Fruit fly (Drosophila melanogaster) whole organism, prepupa: Measurements from ENCODE around the gene CG31793.
A peak's percentile ranks its signal among the peaks of the same experiment; 100 is the strongest.

Source experiments
- Blimp-1 ChIP-seq: fragments of 200-800 bp; sonication (Bioruptor generic); optimal IDR thresholded peaks from 3 replicates; lab custom pipeline; 2017; ENCODE audit warnings: missing biosample characterization, missing genetic modification characterization, mild to moderate bottlenecking, moderate library complexity, missing genetic modification reagents
- CG10631 ChIP-seq: fragments of 200-800 bp; sonication (Bioruptor generic); optimal IDR thresholded peaks from 2 replicates; lab custom pipeline; 2016; ENCODE audit warnings: missing biosample characterization, missing genetic modification characterization
- CG10669 ChIP-seq: fragments of 200-800 bp; sonication (Bioruptor generic); optimal IDR thresholded peaks from 3 replicates; lab custom pipeline; 2018; ENCODE audit warnings: missing biosample characterization, mild to moderate bottlenecking, missing genetic modification characterization, moderate library complexity
- CG11294 ChIP-seq: fragments of 200-800 bp; sonication (Bioruptor generic); IDR thresholded peaks from 2 replicates; pipeline ENCODE4 v1.3.6; 2022; ENCODE audit warnings: missing biosample characterization, missing genetic modification characterization
- CG11762 ChIP-seq: fragments of 200-800 bp; sonication (Bioruptor generic); optimal IDR thresholded peaks from 3 replicates; lab custom pipeline; 2016; ENCODE audit warnings: missing biosample characterization, missing genetic modification characterization; ENCODE audit not compliant: insufficient read depth
- CG11902 ChIP-seq: fragments of 200-800 bp; sonication (Bioruptor generic); optimal IDR thresholded peaks from 3 replicates; lab custom pipeline; 2016; ENCODE audit warnings: missing biosample characterization, missing genetic modification characterization
- CG1621 ChIP-seq: fragments of 200-800 bp; sonication (Bioruptor generic); optimal IDR thresholded peaks from 3 replicates; lab custom pipeline; 2018; ENCODE audit warnings: missing biosample characterization, mild to moderate bottlenecking, missing genetic modification characterization
- CG3032 ChIP-seq: fragments of 200-800 bp; optimal IDR thresholded peaks from 2 replicates; lab custom pipeline; 2019; ENCODE audit warnings: missing biosample characterization, mild to moderate bottlenecking, missing genetic modification characterization, moderate library complexity
- CG31627 ChIP-seq: fragments of 200-800 bp; sonication (Bioruptor generic); optimal IDR thresholded peaks from 3 replicates; lab custom pipeline; 2016; ENCODE audit warnings: missing biosample characterization, missing genetic modification characterization
- CG32006 ChIP-seq: fragments of 200-800 bp; sonication (Bioruptor generic); optimal IDR thresholded peaks from 3 replicates; lab custom pipeline; 2017; ENCODE audit warnings: missing biosample characterization, mild to moderate bottlenecking, missing genetic modification characterization
- CG34406 ChIP-seq: fragments of 200-800 bp; sonication (Bioruptor generic); optimal IDR thresholded peaks from 3 replicates; lab custom pipeline; 2016; ENCODE audit warnings: missing biosample characterization, missing genetic modification characterization
- CG4318 ChIP-seq: fragments of 200-800 bp; sonication (Bioruptor generic); optimal IDR thresholded peaks from 3 replicates; lab custom pipeline; 2017; ENCODE audit warnings: missing biosample characterization, mild to moderate bottlenecking, missing genetic modification characterization
- CG6163 ChIP-seq: fragments of 200-800 bp; sonication (Bioruptor generic); IDR thresholded peaks from 3 replicates; pipeline ENCODE4 v1.3.6; 2022; ENCODE audit warnings: missing biosample characterization, missing genetic modification characterization
- CG6792 ChIP-seq: fragments of 200-800 bp; sonication (Bioruptor generic); optimal IDR thresholded peaks from 3 replicates; lab custom pipeline; 2016; ENCODE audit warnings: missing biosample characterization, missing genetic modification characterization
- CG6808 ChIP-seq: fragments of 200-800 bp; sonication (Bioruptor generic); optimal IDR thresholded peaks from 3 replicates; lab custom pipeline; 2017; ENCODE audit warnings: missing biosample characterization, missing genetic modification characterization, mild to moderate bottlenecking, moderate library complexity, missing genetic modification reagents
- CG6854 ChIP-seq: fragments of 200-800 bp; sonication (Bioruptor generic); optimal IDR thresholded peaks from 2 replicates; lab custom pipeline; 2017; ENCODE audit warnings: missing biosample characterization, mild to moderate bottlenecking, missing genetic modification characterization
- CG8119 ChIP-seq: fragments of 200-800 bp; sonication (Bioruptor generic); IDR thresholded peaks from 3 replicates; pipeline ENCODE4 v1.3.6; 2022; ENCODE audit warnings: missing biosample characterization, missing genetic modification characterization
- CG8319 ChIP-seq: fragments of 200-800 bp; sonication (Bioruptor generic); optimal IDR thresholded peaks from 3 replicates; lab custom pipeline; 2016; ENCODE audit warnings: missing biosample characterization, missing genetic modification characterization
- CG8632 ChIP-seq: fragments of 200-800 bp; sonication (Bioruptor generic); optimal IDR thresholded peaks from 3 replicates; lab custom pipeline; 2016; ENCODE audit warnings: missing biosample characterization, missing genetic modification characterization
- CG9139 ChIP-seq: fragments of 200-800 bp; sonication (Bioruptor generic); optimal IDR thresholded peaks from 3 replicates; lab custom pipeline; 2017; ENCODE audit warnings: missing biosample characterization, mild to moderate bottlenecking, missing genetic modification characterization
- Eip75B ChIP-seq: fragments of 200-800 bp; sonication (Bioruptor generic); optimal IDR thresholded peaks from 3 replicates; lab custom pipeline; 2016; ENCODE audit warnings: missing biosample characterization, missing genetic modification characterization
- Eip93F ChIP-seq: fragments of 200-800 bp; sonication (Bioruptor generic); optimal IDR thresholded peaks from 2 replicates; lab custom pipeline; 2016; ENCODE audit warnings: missing biosample characterization, mild to moderate bottlenecking, missing genetic modification characterization
- Ets21C ChIP-seq: fragments of 200-800 bp; sonication (Bioruptor generic); optimal IDR thresholded peaks from 3 replicates; lab custom pipeline; 2016; ENCODE audit warnings: missing biosample characterization, missing genetic modification characterization
- Ets96B ChIP-seq: fragments of 200-800 bp; optimal IDR thresholded peaks from 2 replicates; lab custom pipeline; 2019; ENCODE audit warnings: missing biosample characterization, mild to moderate bottlenecking, missing genetic modification characterization, moderate library complexity
- Gug ChIP-seq: fragments of 200-800 bp; sonication (Bioruptor generic); IDR thresholded peaks from 2 replicates; pipeline ENCODE4 v1.3.6; 2022; ENCODE audit warnings: missing biosample characterization, missing genetic modification characterization
- Hr38 ChIP-seq: sonication (Bioruptor generic); optimal IDR thresholded peaks from 2 replicates; lab custom pipeline; 2016; ENCODE audit warnings: missing biosample characterization, missing genetic modification characterization
- Hr39 ChIP-seq: fragments of 200-800 bp; sonication (Bioruptor generic); optimal IDR thresholded peaks from 2 replicates; lab custom pipeline; 2016; ENCODE audit warnings: missing biosample characterization, missing genetic modification characterization
- Lpt ChIP-seq: fragments of 200-800 bp; sonication (Bioruptor generic); optimal IDR thresholded peaks from 3 replicates; lab custom pipeline; 2016; ENCODE audit warnings: missing biosample characterization, missing genetic modification characterization
- Met ChIP-seq: fragments of 200-800 bp; sonication (Bioruptor generic); optimal IDR thresholded peaks from 3 replicates; lab custom pipeline; 2016; ENCODE audit warnings: missing biosample characterization, missing genetic modification characterization
- OdsH ChIP-seq: fragments of 200-800 bp; sonication (Bioruptor generic); optimal IDR thresholded peaks from 3 replicates; lab custom pipeline; 2016; ENCODE audit warnings: missing biosample characterization, missing genetic modification characterization
- Smox ChIP-seq: fragments of 200-800 bp; sonication (Bioruptor generic); optimal IDR thresholded peaks from 3 replicates; lab custom pipeline; 2016; ENCODE audit warnings: missing biosample characterization, missing genetic modification characterization
- Sox102F ChIP-seq: fragments of 200-800 bp; sonication (Bioruptor generic); optimal IDR thresholded peaks from 2 replicates; lab custom pipeline; 2016; ENCODE audit warnings: missing biosample characterization, mild to moderate bottlenecking, missing genetic modification characterization
- Sox14 ChIP-seq: fragments of 200-800 bp; sonication (Bioruptor generic); optimal IDR thresholded peaks from 3 replicates; lab custom pipeline; 2016; ENCODE audit warnings: missing biosample characterization, missing genetic modification characterization
- achi ChIP-seq: fragments of 200-800 bp; sonication (Bioruptor generic); optimal IDR thresholded peaks from 3 replicates; lab custom pipeline; 2016; ENCODE audit warnings: missing biosample characterization, missing genetic modification characterization
- acj6 ChIP-seq: fragments of 200-800 bp; sonication (Bioruptor generic); optimal IDR thresholded peaks from 3 replicates; lab custom pipeline; 2016; ENCODE audit warnings: missing biosample characterization, missing genetic modification characterization
- cyc ChIP-seq: fragments of 200-800 bp; sonication (Bioruptor generic); optimal IDR thresholded peaks from 3 replicates; lab custom pipeline; 2016; ENCODE audit warnings: missing biosample characterization, missing genetic modification characterization
- dac ChIP-seq: fragments of 200-800 bp; sonication (Bioruptor generic); optimal IDR thresholded peaks from 2 replicates; lab custom pipeline; 2017; ENCODE audit warnings: missing biosample characterization, mild to moderate bottlenecking, missing genetic modification characterization
- eg ChIP-seq: fragments of 200-800 bp; sonication (Bioruptor generic); IDR thresholded peaks from 3 replicates; pipeline ENCODE4 v1.3.6; 2022; ENCODE audit warnings: missing biosample characterization, missing genetic modification characterization
- esn ChIP-seq: fragments of 200-800 bp; sonication (Bioruptor generic); optimal IDR thresholded peaks from 2 replicates; lab custom pipeline; 2016; ENCODE audit warnings: missing biosample characterization, mild to moderate bottlenecking, missing genetic modification characterization, moderate library complexity
- fd59A ChIP-seq: fragments of 200-800 bp; sonication (Bioruptor generic); optimal IDR thresholded peaks from 2 replicates; lab custom pipeline; 2017; ENCODE audit warnings: missing biosample characterization, mild to moderate bottlenecking, missing genetic modification characterization, missing genetic modification reagents
- fd85E ChIP-seq: fragments of 200-800 bp; sonication (Bioruptor generic); optimal IDR thresholded peaks from 3 replicates; lab custom pipeline; 2016; ENCODE audit warnings: missing biosample characterization, missing genetic modification characterization
- fkh ChIP-seq: fragments of 200-800 bp; sonication (Bioruptor generic); optimal IDR thresholded peaks from 3 replicates; lab custom pipeline; 2017; ENCODE audit warnings: missing biosample characterization, mild to moderate bottlenecking, missing genetic modification characterization, moderate library complexity
- lz ChIP-seq: fragments of 200-800 bp; sonication (Bioruptor generic); optimal IDR thresholded peaks from 3 replicates; lab custom pipeline; 2016; ENCODE audit warnings: missing biosample characterization, missing genetic modification characterization
- net ChIP-seq: fragments of 200-800 bp; sonication (Bioruptor generic); optimal IDR thresholded peaks from 3 replicates; lab custom pipeline; 2016; ENCODE audit warnings: missing biosample characterization, missing genetic modification characterization
- pdm3 ChIP-seq: fragments of 200-800 bp; sonication (Bioruptor generic); optimal IDR thresholded peaks from 3 replicates; lab custom pipeline; 2016; ENCODE audit warnings: missing biosample characterization, missing genetic modification characterization
- spab ChIP-seq: fragments of 200-800 bp; sonication (Bioruptor generic); optimal IDR thresholded peaks from 2 replicates; lab custom pipeline; 2017; ENCODE audit warnings: missing biosample characterization, mild to moderate bottlenecking, missing genetic modification characterization, missing genetic modification reagents
- ss ChIP-seq, 2 experiments: fragments of 200-800 bp; sonication (Bioruptor generic); optimal IDR thresholded peaks; 2 replicates in 1 of 2; 3 replicates in 1 of 2; lab custom pipeline; 2017 to 2018; ENCODE audit warnings: mild to moderate bottlenecking in 2 of 2, missing biosample characterization in 2 of 2, missing genetic modification characterization in 2 of 2, moderate library complexity in 1 of 2
- svp ChIP-seq: fragments of 200-800 bp; sonication (Bioruptor generic); peaks from one replicate; lab custom pipeline; 2016; ENCODE audit warnings: missing biosample characterization, missing genetic modification characterization
- topi ChIP-seq: fragments of 200-800 bp; sonication (Bioruptor generic); optimal IDR thresholded peaks from 3 replicates; lab custom pipeline; 2016; ENCODE audit warnings: missing biosample characterization, missing genetic modification characterization

The CG31793 gene

dm6 chr2L:18981484-18981883, 21.7 kb upstream of the CG31793 start:
- TF ChIP-seq lz (GFP tag; lab: Kevin White, UChicago) (no peak), fkh (peak; percentile 1), Blimp-1 (GFP tag; lab: Kevin White, UChicago) (no peak)
- TF ChIP-seq, all 60 proteins: peak for 1

dm6 chr2L:18981947-18982579, 21.1 kb upstream of the CG31793 start:
- peak; percentile 34 to 57 for TF ChIP-seq ss (GFP tag; optimal IDR thresholded peaks at IDR 0.05; lab: Kevin White, UChicago)
- no peak for TF ChIP-seq Eip93F
- peak; percentile 71 for TF ChIP-seq OdsH (GFP tag; lab: Kevin White, UChicago)
- TF ChIP-seq CG34406 (GFP tag; lab: Kevin White, UChicago), result peak; percentile 51
- no peak for TF ChIP-seq CG9139 (GFP tag; lab: Kevin White, UChicago)
- peak; percentile 51 for TF ChIP-seq Sox14
- peak; percentile 73 for TF ChIP-seq pdm3 (GFP tag; lab: Kevin White, UChicago)
- peak; percentile 58 for TF ChIP-seq spab (GFP tag; lab: Kevin White, UChicago)
- TF ChIP-seq topi (GFP tag; lab: Kevin White, UChicago), result peak; percentile 8
- TF ChIP-seq CG6854 (GFP tag; lab: Kevin White, UChicago), result no peak
- TF ChIP-seq CG6163 (GFP tag; lab: Robert Waterston, UW), result peak; percentile 56; the same call in 2 of the 3 replicates
- peak; percentile 54 for TF ChIP-seq CG1621 (tag; lab: Kevin White, UChicago)
- TF ChIP-seq Gug (GFP tag; lab: Robert Waterston, UW), result peak; percentile 81
- no peak for TF ChIP-seq cyc
- TF ChIP-seq CG10631 (GFP tag; lab: Kevin White, UChicago), result peak; percentile 70
- peak; percentile 64 for TF ChIP-seq Ets96B (tag; lab: Kevin White, UChicago)
- peak; percentile 16 for TF ChIP-seq Sox102F (GFP tag; lab: Kevin White, UChicago)
- peak; percentile 61 for TF ChIP-seq fd59A
- peak; percentile 4 for TF ChIP-seq Hr39 (GFP tag; lab: Kevin White, UChicago)
- TF ChIP-seq CG11294 (GFP tag; lab: Robert Waterston, UW), result peak; percentile 77
- TF ChIP-seq CG8119 (GFP tag; lab: Robert Waterston, UW), result peak; percentile 90
- TF ChIP-seq net (GFP tag; lab: Kevin White, UChicago), result peak; percentile 72
- TF ChIP-seq CG8319 (GFP tag; lab: Kevin White, UChicago), result peak; percentile 91
- TF ChIP-seq CG8632 (GFP tag; lab: Kevin White, UChicago), result peak; percentile 49
- no peak for TF ChIP-seq fd85E (GFP tag; lab: Kevin White, UChicago)
- TF ChIP-seq achi, result peak; percentile 76
- no peak for TF ChIP-seq Hr38 (GFP tag; lab: Kevin White, UChicago)
- TF ChIP-seq Met, result peak; percentile 30
- peak; percentile 26 for TF ChIP-seq CG11762 (GFP tag; lab: Kevin White, UChicago)
- no peak for TF ChIP-seq CG11902 (GFP tag; lab: Kevin White, UChicago)
- TF ChIP-seq Lpt (GFP tag; lab: Kevin White, UChicago), result peak; percentile 84
- no peak for TF ChIP-seq Ets21C (GFP tag; lab: Kevin White, UChicago)
- no peak for TF ChIP-seq CG31627 (GFP tag; lab: Kevin White, UChicago)
- peak; percentile 71 for TF ChIP-seq CG4318 (GFP tag; lab: Kevin White, UChicago)
- peak; percentile 69 for TF ChIP-seq CG3032 (tag; lab: Kevin White, UChicago)
- peak; percentile 21 for TF ChIP-seq Smox (GFP tag; lab: Kevin White, UChicago)
- peak; percentile 65 for TF ChIP-seq Eip75B (GFP tag; lab: Kevin White, UChicago)
- peak; percentile 76 for TF ChIP-seq svp (GFP tag; lab: Kevin White, UChicago)
- peak; percentile 70 for TF ChIP-seq CG6808 (GFP tag; lab: Kevin White, UChicago)
- peak; percentile 58 for TF ChIP-seq CG6792 (GFP tag; lab: Kevin White, UChicago)
- peak; percentile 87 for TF ChIP-seq eg
- peak; percentile 55 for TF ChIP-seq acj6
- TF ChIP-seq Blimp-1 (GFP tag; lab: Kevin White, UChicago), result no peak
- TF ChIP-seq CG32006 (GFP tag; lab: Kevin White, UChicago), result peak; percentile 89
- peak; percentile 63 for TF ChIP-seq dac (GFP tag; lab: Kevin White, UChicago)
- peak; percentile 51 for TF ChIP-seq esn (GFP tag; lab: Kevin White, UChicago)
- peak; percentile 57 for TF ChIP-seq CG10669
